Worm (Caenorhabditis elegans): Measurements from ENCODE around the gene R05D8.11.

R05D8.11 gene

DNA sequence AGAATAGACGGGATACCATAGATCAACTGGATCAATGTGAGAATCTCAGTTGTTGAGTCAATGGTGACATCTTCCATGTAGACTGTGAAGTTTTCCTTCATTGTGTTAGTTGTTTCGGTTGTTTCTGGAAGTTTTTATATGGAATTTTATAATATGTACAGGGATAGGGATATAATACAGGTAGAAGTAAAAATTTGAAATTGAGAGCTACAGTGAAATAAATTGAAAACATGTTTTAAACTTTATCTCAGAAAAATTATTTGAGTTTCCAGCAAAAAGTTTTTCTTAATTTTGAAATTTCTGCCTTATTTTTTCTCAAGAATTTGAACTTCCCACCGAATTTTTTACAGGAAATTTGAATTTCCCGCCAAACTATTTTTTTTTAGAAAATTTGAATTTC lies 38.4 kb downstream of the R05D8.11 start, which contains the start of gene srg-62:
Gene srg-62, minus strand, starts transcription at position 101 of the 400 bp plus-strand sequence.
- TF ChIP-seq nhr-11 (tag; optimal IDR thresholded peaks at IDR 0.05) = no peak
- TF ChIP-seq unc-42 (tag; optimal IDR thresholded peaks at IDR 0.05) = no peak
- TF ChIP-seq pat-9 (tag; optimal IDR thresholded peaks at IDR 0.05) = no peak
- TF ChIP-seq pqm-1 (tag; optimal IDR thresholded peaks at IDR 0.05) = no peak
- no peak for TF ChIP-seq unc-3 (GFP tag; conservative IDR thresholded peaks at IDR 0.05)
- TF ChIP-seq unc-3 (tag; optimal IDR thresholded peaks at IDR 0.05) = no peak
- no peak for TF ChIP-seq elt-4 (tag; optimal IDR thresholded peaks at IDR 0.05)
- TF ChIP-seq pha-2 (tag; optimal IDR thresholded peaks at IDR 0.05) = no peak
- TF ChIP-seq elt-2 (tag; optimal IDR thresholded peaks at IDR 0.05) = no peak
- TF ChIP-seq K02D7.2 (tag; optimal IDR thresholded peaks at IDR 0.05) = no peak
- TF ChIP-seq dmd-4 (tag; optimal IDR thresholded peaks at IDR 0.05; ENCODE audit: borderline replicate concordance) = no peak
- no peak for TF ChIP-seq K09A11.1 (tag; optimal IDR thresholded peaks at IDR 0.05; ENCODE audit: insufficient read depth)
- TF ChIP-seq ama-1 (optimal IDR thresholded peaks at IDR 0.05) = no peak
- TF ChIP-seq nfya-1 (tag; optimal IDR thresholded peaks at IDR 0.05) = no peak
- TF ChIP-seq madf-2 (tag; optimal IDR thresholded peaks at IDR 0.05) = no peak
- no peak for TF ChIP-seq ceh-31 (tag; optimal IDR thresholded peaks at IDR 0.05)
- TF ChIP-seq pag-3 (tag; optimal IDR thresholded peaks at IDR 0.05; ENCODE audit: borderline replicate concordance) = no peak
- no peak for TF ChIP-seq pax-1 (tag; optimal IDR thresholded peaks at IDR 0.05)

DNA sequence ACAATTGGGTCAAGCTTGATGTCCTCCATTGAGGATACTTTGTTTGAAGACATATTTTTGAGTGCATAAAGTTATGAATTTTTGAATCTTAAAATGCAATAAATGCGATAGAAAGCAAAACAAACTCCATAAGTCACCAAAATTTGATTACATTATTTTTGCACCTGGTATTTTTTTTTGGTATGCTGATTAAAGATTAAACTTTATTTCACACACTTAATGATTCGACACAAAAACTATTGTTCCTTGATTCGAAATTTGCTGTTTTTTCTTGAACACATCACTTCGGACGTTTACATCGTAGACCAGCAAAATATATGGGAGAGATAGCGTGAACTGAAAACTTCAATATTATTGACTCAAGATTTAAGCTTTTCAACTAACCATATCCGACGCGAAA lies 40.5 kb downstream of the R05D8.11 start, which contains the start of gene srg-61:
Gene srg-61, minus strand, starts transcription at position 101 of the 400 bp plus-strand sequence.
- TF ChIP-seq dve-1 (tag; optimal IDR thresholded peaks at IDR 0.05) (no peak), ceh-18 (tag; optimal IDR thresholded peaks at IDR 0.05) (no peak), tbx-7 (tag; optimal IDR thresholded peaks at IDR 0.05) (no peak), unc-86 (tag; optimal IDR thresholded peaks at IDR 0.05) (no peak), nfya-1 (tag; optimal IDR thresholded peaks at IDR 0.05) (no peak), hlh-8 (tag; optimal IDR thresholded peaks at IDR 0.05) (no peak), nhr-11 (tag; optimal IDR thresholded peaks at IDR 0.05) (no peak), pax-1 (tag; optimal IDR thresholded peaks at IDR 0.05) (no peak), fkh-6 (tag; optimal IDR thresholded peaks at IDR 0.05) (no peak), ama-1 (optimal IDR thresholded peaks at IDR 0.05) (no peak), F13H6.1 (tag; optimal IDR thresholded peaks at IDR 0.05) (no peak), unc-55 (GFP tag; optimal IDR thresholded peaks at IDR 0.05) (no peak)

DNA sequence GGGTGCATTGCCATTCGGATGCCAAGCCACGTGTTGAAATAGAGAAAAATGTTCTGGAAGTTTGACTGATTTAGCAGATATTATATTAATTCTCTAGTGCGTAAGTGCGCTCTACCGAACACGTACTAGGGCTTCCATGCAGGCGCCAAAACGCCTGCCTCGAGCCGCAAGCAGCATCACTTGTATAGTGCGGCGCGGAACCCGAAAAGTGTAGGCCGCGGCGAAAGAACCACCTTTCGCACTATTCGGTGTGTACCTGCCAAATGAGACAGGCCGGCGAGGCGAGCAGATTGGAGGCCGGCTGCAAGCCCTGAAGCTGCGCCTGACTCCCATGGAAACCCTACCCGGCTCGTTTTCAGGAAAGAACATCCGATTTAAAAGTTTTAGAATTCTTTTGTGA lies 41.1 kb downstream of the R05D8.11 start:
- TF ChIP-seq sox-4 (tag; optimal IDR thresholded peaks at IDR 0.05) (no peak), unc-55 (GFP tag; optimal IDR thresholded peaks at IDR 0.05) (no peak), lim-6 (tag; optimal IDR thresholded peaks at IDR 0.05) (no peak), npax-4 (tag; optimal IDR thresholded peaks at IDR 0.05) (no peak), pqm-1 (tag; optimal IDR thresholded peaks at IDR 0.05) (no peak), ets-4 (tag; optimal IDR thresholded peaks at IDR 0.05) (no peak), hlh-30 (tag; optimal IDR thresholded peaks at IDR 0.05; ENCODE audit: insufficient read depth) (no peak), rnt-1 (tag; optimal IDR thresholded peaks at IDR 0.05) (no peak)

DNA sequence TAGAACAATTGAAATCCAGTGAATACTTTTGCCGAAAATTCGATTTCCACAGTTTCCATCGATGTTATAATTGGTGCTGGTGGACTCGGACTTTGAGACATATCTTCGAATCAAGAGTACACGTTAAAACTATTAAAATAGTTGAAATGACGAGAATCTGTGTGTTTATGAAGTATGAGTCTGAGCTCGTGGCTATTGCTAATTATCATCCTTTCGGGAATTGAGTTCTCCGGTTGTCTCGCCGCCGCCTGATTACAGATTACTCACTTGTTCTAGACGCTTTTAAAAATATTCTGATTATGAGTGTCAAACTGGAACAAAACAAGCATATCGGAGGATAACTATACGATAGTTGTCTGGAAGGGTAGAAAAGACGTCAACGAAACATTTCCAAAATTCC lies 42.5 kb downstream of the R05D8.11 start, which contains the start of gene srg-56:
Gene srg-56, minus strand, starts transcription at position 101 of the 400 bp plus-strand sequence.
- TF ChIP-seq hlh-30 (tag; optimal IDR thresholded peaks at IDR 0.05; ENCODE audit: insufficient read depth) (no peak), lin-11 (tag; optimal IDR thresholded peaks at IDR 0.05) (no peak), odd-2 (tag; optimal IDR thresholded peaks at IDR 0.05) (no peak), ceh-14 (tag; optimal IDR thresholded peaks at IDR 0.05) (no peak), ceh-48 (tag; optimal IDR thresholded peaks at IDR 0.05) (no peak), ceh-30 (tag; optimal IDR thresholded peaks at IDR 0.05) (no peak), Y22D7AL.16 (tag; optimal IDR thresholded peaks at IDR 0.05) (no peak), unc-86 (tag; optimal IDR thresholded peaks at IDR 0.05) (no peak), ceh-22 (tag; optimal IDR thresholded peaks at IDR 0.05) (no peak), tbx-7 (tag; optimal IDR thresholded peaks at IDR 0.05) (no peak), hlh-15 (tag; optimal IDR thresholded peaks at IDR 0.05) (no peak), dmd-4 (tag; optimal IDR thresholded peaks at IDR 0.05; ENCODE audit: borderline replicate concordance) (no peak), unc-55 (GFP tag; optimal IDR thresholded peaks at IDR 0.05) (no peak), F13H6.1 (tag; optimal IDR thresholded peaks at IDR 0.05) (no peak), ttx-3 (tag; optimal IDR thresholded peaks at IDR 0.05) (no peak), hlh-6 (tag; optimal IDR thresholded peaks at IDR 0.05) (no peak), nfya-1 (tag; optimal IDR thresholded peaks at IDR 0.05) (no peak), ceh-18 (tag; optimal IDR thresholded peaks at IDR 0.05) (no peak), npax-4 (tag; optimal IDR thresholded peaks at IDR 0.05) (no peak)

Measured in whole organism, late embryonic.